Worm (Caenorhabditis elegans): Measurements from ENCODE around the gene msp-49.
A peak's percentile ranks its signal among the peaks of the same experiment; 100 is the strongest.

ce11 chrII:5181497-5181896, 12.7 kb upstream of the msp-49 start:
- TF ChIP-seq cog-1 (tag; optimal IDR thresholded peaks at IDR 0.05) (peak; percentile 53), T22C8.4 (GFP tag; IDR thresholded peaks at IDR 0.05) (no peak), ref-1 (GFP tag; conservative IDR thresholded peaks at IDR 0.05) (no peak), flt-1 (GFP tag; IDR thresholded peaks at IDR 0.05) (peak; percentile 68; the same call in 1 of the 2 replicates), tab-1 (GFP tag; IDR thresholded peaks at IDR 0.05) (no peak), klf-2 (GFP tag; conservative IDR thresholded peaks at IDR 0.05) (no peak), ztf-23 (GFP tag; IDR thresholded peaks at IDR 0.05) (no peak), med-1 (GFP tag; optimal IDR thresholded peaks at IDR 0.05; ENCODE audit: insufficient read depth) (peak; percentile 10)
